Worm (Caenorhabditis elegans): ENCODE measurements around the gene rga-3.

- TF ChIP-seq ztf-23 (GFP tag; IDR thresholded peaks at IDR 0.05) (no peak), med-1 (GFP tag; optimal IDR thresholded peaks at IDR 0.05; ENCODE audit: insufficient read depth) (no peak), ref-1 (GFP tag; conservative IDR thresholded peaks at IDR 0.05) (no peak), klf-2 (GFP tag; conservative IDR thresholded peaks at IDR 0.05) (no peak), flt-1 (GFP tag; IDR thresholded peaks at IDR 0.05) (no peak), tab-1 (GFP tag; IDR thresholded peaks at IDR 0.05) (no peak)
These were observed 41.1 kb downstream of the rga-3 start, which contains the start of gene C53A3.4 for ce11 chrV:5758780-5759179.

Data from whole organism, midembryonic.